Worm (Caenorhabditis elegans) whole organism, midembryonic: ENCODE measurements around the gene Y34B4A.4.

Experiments used
- T22C8.4 ChIP-seq: fragments of 200-800 bp; sonication (Bioruptor generic); IDR thresholded peaks from 2 replicates; pipeline ENCODE4 v1.3.6; 2022; ENCODE audit warnings: missing genetic modification characterization, missing compliant biosample characterization
- cog-1 ChIP-seq: sonication (generic microtip); optimal IDR thresholded peaks from 2 replicates; lab custom pipeline; 2016; ENCODE audit warnings: missing genetic modification characterization, missing compliant biosample characterization
- flt-1 ChIP-seq: fragments of 200-800 bp; sonication (Bioruptor generic); IDR thresholded peaks from 2 replicates; pipeline ENCODE4 v1.3.6; 2022; ENCODE audit warnings: missing genetic modification characterization, missing compliant biosample characterization
- klf-2 ChIP-seq: fragments of 200-800 bp; sonication (Bioruptor generic); conservative IDR thresholded peaks from 2 replicates; pipeline ENCODE4 v1.3.6; 2022; ENCODE audit warnings: missing genetic modification reagents, missing genetic modification characterization, missing compliant biosample characterization
- med-1 ChIP-seq: sonication (generic microtip); optimal IDR thresholded peaks from 2 replicates; lab custom pipeline; 2017; ENCODE audit warnings: missing genetic modification characterization, mild to moderate bottlenecking, missing compliant biosample characterization, antibody characterized with exemption, missing genetic modification reagents; ENCODE audit not compliant: insufficient read depth
- ref-1 ChIP-seq: fragments of 200-800 bp; sonication (Bioruptor generic); conservative IDR thresholded peaks from 2 replicates; pipeline ENCODE4 v1.3.6; 2022; ENCODE audit warnings: missing genetic modification reagents, missing genetic modification characterization, missing compliant biosample characterization
- tab-1 ChIP-seq: fragments of 200-800 bp; sonication (Bioruptor generic); IDR thresholded peaks from 2 replicates; pipeline ENCODE4 v1.3.6; 2022; ENCODE audit warnings: missing genetic modification characterization, missing compliant biosample characterization
- ztf-29 ChIP-seq: fragments of 200-800 bp; sonication (Bioruptor generic); IDR thresholded peaks from 2 replicates; pipeline ENCODE4 v1.3.6; 2022; ENCODE audit warnings: missing genetic modification reagents, missing genetic modification characterization, missing compliant biosample characterization

- no peak for TF ChIP-seq med-1 (GFP tag; lab: Kevin White, UChicago)
- no peak for TF ChIP-seq klf-2 (GFP tag; lab: Robert Waterston, UW)
- TF ChIP-seq T22C8.4: no peak
- no peak for TF ChIP-seq flt-1
- no peak for TF ChIP-seq ztf-29 (GFP tag; lab: Robert Waterston, UW)
- TF ChIP-seq tab-1 (GFP tag; lab: Robert Waterston, UW): no peak
- no peak for TF ChIP-seq cog-1 (tag; lab: Kevin White, UChicago)
- no peak for TF ChIP-seq ref-1 (GFP tag; lab: Robert Waterston, UW)
Measured at ce11 chrX:5297942-5298611, 34.0 kb downstream of the Y34B4A.4 start, which contains the start of gene ift-81.
